Worm (Caenorhabditis elegans): ENCODE measurements around the gene C29F3.3.

DNA sequence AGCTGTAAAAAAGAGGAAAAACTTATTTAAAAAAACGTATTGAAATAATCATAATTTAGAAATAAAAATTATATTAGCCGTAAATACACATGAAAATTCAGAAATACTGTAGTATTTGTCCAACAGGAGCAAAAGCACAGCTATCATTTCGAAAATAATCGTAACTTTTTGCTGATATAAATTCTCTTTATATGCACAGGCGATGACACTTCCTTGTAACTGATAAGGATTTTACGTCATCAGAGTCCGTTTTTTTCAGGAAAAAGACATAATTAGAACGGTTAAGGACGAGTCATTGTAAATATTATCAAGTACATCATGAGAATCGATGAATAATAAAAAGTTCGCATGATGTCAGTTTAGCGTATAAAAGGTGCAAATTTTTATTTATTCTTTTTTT lies 23.8 kb downstream of the C29F3.3 start:
- TF ChIP-seq pes-1 (GFP tag; IDR thresholded peaks at IDR 0.05): no peak
- TF ChIP-seq tbx-11 (GFP tag; IDR thresholded peaks at IDR 0.05): no peak
